Fruit fly (Drosophila melanogaster) whole organism, pupa: ENCODE results near the gene Slip1.

Experiments
- CG10348 ChIP-seq: fragments of 200-800 bp; sonication (Bioruptor generic); IDR thresholded peaks from 2 replicates; pipeline ENCODE4 v1.3.6; 2022; ENCODE audit warnings: missing biosample characterization, missing genetic modification characterization
- CG12605 ChIP-seq: fragments of 200-800 bp; sonication (Bioruptor generic); IDR thresholded peaks from 2 replicates; pipeline ENCODE4 v1.3.6; 2022; ENCODE audit warnings: missing biosample characterization, missing genetic modification characterization
- CG13204 ChIP-seq: fragments of 200-800 bp; sonication (Bioruptor generic); optimal IDR thresholded peaks from 2 replicates; lab custom pipeline; 2018; ENCODE audit warnings: missing biosample characterization, mild to moderate bottlenecking, missing genetic modification characterization, moderate library complexity
- CG14655 ChIP-seq: fragments of 200-800 bp; sonication (Bioruptor generic); optimal IDR thresholded peaks from 3 replicates; lab custom pipeline; 2017; ENCODE audit warnings: mild to moderate bottlenecking, missing biosample characterization, missing genetic modification reagents, missing genetic modification characterization
- CG15710 ChIP-seq: fragments of 200-800 bp; sonication (Bioruptor generic); optimal IDR thresholded peaks from 2 replicates; lab custom pipeline; 2018; ENCODE audit warnings: missing biosample characterization, mild to moderate bottlenecking, missing genetic modification characterization, moderate library complexity
- CG17806 ChIP-seq: fragments of 200-800 bp; sonication (Bioruptor generic); optimal IDR thresholded peaks from 2 replicates; lab custom pipeline; 2018; ENCODE audit warnings: missing biosample characterization, mild to moderate bottlenecking, missing genetic modification characterization, moderate library complexity
- CG32121 ChIP-seq: fragments of 200-800 bp; sonication (Bioruptor generic); IDR thresholded peaks from 2 replicates; pipeline ENCODE4 v1.3.6; 2022; ENCODE audit warnings: missing biosample characterization, missing genetic modification characterization
- CG34367 ChIP-seq: fragments of 200-800 bp; sonication (Bioruptor generic); optimal IDR thresholded peaks from 2 replicates; lab custom pipeline; 2018; ENCODE audit warnings: missing biosample characterization, mild to moderate bottlenecking, missing genetic modification characterization
- CG4496 ChIP-seq: fragments of 200-800 bp; sonication (Bioruptor generic); IDR thresholded peaks from 3 replicates; pipeline ENCODE4 v1.3.6; 2022; ENCODE audit warnings: missing biosample characterization, missing genetic modification characterization
- CG8159 ChIP-seq: fragments of 200-800 bp; sonication (Bioruptor generic); optimal IDR thresholded peaks from 3 replicates; lab custom pipeline; 2018; ENCODE audit warnings: missing biosample characterization, mild to moderate bottlenecking, missing genetic modification characterization, moderate library complexity
- CG8301 ChIP-seq: fragments of 200-800 bp; sonication (Bioruptor generic); optimal IDR thresholded peaks from 2 replicates; lab custom pipeline; 2018; ENCODE audit warnings: missing biosample characterization, mild to moderate bottlenecking, missing genetic modification characterization
- CG9948 ChIP-seq: fragments of 200-800 bp; sonication (Bioruptor generic); optimal IDR thresholded peaks from 2 replicates; lab custom pipeline; 2018; ENCODE audit warnings: missing biosample characterization, mild to moderate bottlenecking, missing genetic modification characterization, moderate library complexity
- D1 ChIP-seq: fragments of 200-800 bp; sonication (Bioruptor generic); optimal IDR thresholded peaks from 2 replicates; lab custom pipeline; 2018; ENCODE audit warnings: missing biosample characterization, mild to moderate bottlenecking, missing genetic modification characterization, moderate library complexity
- EcR ChIP-seq: fragments of 200-800 bp; sonication (Bioruptor generic); optimal IDR thresholded peaks from 3 replicates; lab custom pipeline; 2019; ENCODE audit warnings: missing biosample characterization, missing genetic modification characterization, mild to moderate bottlenecking, moderate library complexity, missing genetic modification reagents
- Ets98B ChIP-seq: fragments of 200-800 bp; sonication (Bioruptor generic); IDR thresholded peaks from 2 replicates; pipeline ENCODE4 v1.3.6; 2022; ENCODE audit warnings: missing biosample characterization, missing genetic modification characterization
- Pif1A ChIP-seq: fragments of 200-800 bp; sonication (Bioruptor generic); optimal IDR thresholded peaks from 3 replicates; lab custom pipeline; 2016; ENCODE audit warnings: missing biosample characterization, missing genetic modification characterization
- Pif1B ChIP-seq: fragments of 200-800 bp; sonication (Bioruptor generic); optimal IDR thresholded peaks from 3 replicates; lab custom pipeline; 2016; ENCODE audit warnings: missing biosample characterization, missing genetic modification characterization
- Snoo ChIP-seq: fragments of 200-800 bp; sonication (Bioruptor generic); optimal IDR thresholded peaks from 3 replicates; lab custom pipeline; 2017; ENCODE audit warnings: missing biosample characterization, mild to moderate bottlenecking, missing genetic modification characterization, inconsistent platforms
- fd96Ca ChIP-seq: fragments of 200-800 bp; sonication (Bioruptor generic); IDR thresholded peaks from 3 replicates; pipeline ENCODE4 v1.3.6; 2022; ENCODE audit warnings: missing biosample characterization, missing genetic modification characterization
- gl ChIP-seq: fragments of 200-800 bp; sonication (Bioruptor generic); optimal IDR thresholded peaks from 2 replicates; lab custom pipeline; 2018; ENCODE audit warnings: missing biosample characterization, mild to moderate bottlenecking, missing genetic modification characterization
- rn ChIP-seq: fragments of 200-800 bp; sonication (Bioruptor generic); IDR thresholded peaks from 2 replicates; pipeline ENCODE4 v1.3.6; 2022; ENCODE audit warnings: missing biosample characterization, missing genetic modification characterization

The Slip1 gene

DNA sequence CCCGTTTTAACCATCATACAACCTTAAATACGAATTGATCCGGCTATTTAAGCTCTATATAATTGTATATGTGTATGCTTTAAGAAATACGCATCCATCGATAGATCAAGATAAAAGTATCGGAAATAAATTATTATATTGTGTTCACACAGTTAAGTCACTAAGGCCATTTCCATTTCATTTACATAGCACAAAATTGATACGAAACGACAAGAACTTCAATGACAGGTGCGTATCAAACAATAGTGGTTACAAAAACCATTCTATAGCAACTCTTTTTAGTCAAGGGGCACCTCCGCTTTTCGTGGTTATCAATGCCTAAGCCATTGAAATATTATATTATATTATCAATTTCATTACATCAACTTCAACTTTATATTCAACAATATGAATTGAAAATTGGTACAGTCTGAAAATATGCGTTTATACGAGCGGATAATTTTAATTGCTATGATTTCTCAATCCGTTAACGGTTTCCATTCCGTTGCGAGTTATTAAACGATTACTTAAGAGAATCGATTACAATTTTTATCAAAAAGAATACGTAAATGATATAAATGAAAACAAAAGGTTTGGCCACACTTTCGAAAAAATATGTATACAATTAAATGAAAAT is at the start of gene Slip1, which contains the start of gene CG46466:
Gene Slip1 (plus strand): TSS at position 567 of the 616 bp plus-strand sequence.
Gene CG46466 (minus strand): TSS at position 70 of the 616 bp plus-strand sequence.
- peak; percentile 47 for TF ChIP-seq Snoo (tag; lab: Kevin White, UChicago)
- TF ChIP-seq Pif1B = no peak
- no peak for TF ChIP-seq fd96Ca
- TF ChIP-seq CG15710 = peak; percentile 39
- TF ChIP-seq CG8301 = no peak
- TF ChIP-seq CG32121 (GFP tag; lab: Robert Waterston, UW) = no peak
- TF ChIP-seq CG13204 (GFP tag; lab: Kevin White, UChicago) = no peak
- no peak for TF ChIP-seq Ets98B (GFP tag; lab: Robert Waterston, UW)
- TF ChIP-seq CG9948 (tag; lab: Kevin White, UChicago) = peak; percentile 10
- TF ChIP-seq CG4496 = no peak
- TF ChIP-seq CG17806 (tag; lab: Kevin White, UChicago) = peak; percentile 24
- peak; percentile 46 for TF ChIP-seq CG8159 (tag; lab: Kevin White, UChicago)
- no peak for TF ChIP-seq CG14655 (GFP tag; lab: Kevin White, UChicago)
- TF ChIP-seq gl (tag; lab: Kevin White, UChicago) = no peak
- TF ChIP-seq CG10348 = no peak
- peak; percentile 25 for TF ChIP-seq D1
- no peak for TF ChIP-seq rn (GFP tag; lab: Robert Waterston, UW)
- TF ChIP-seq CG12605 (GFP tag; lab: Robert Waterston, UW) = no peak
- TF ChIP-seq Pif1A (GFP tag; lab: Kevin White, UChicago) = no peak
- TF ChIP-seq EcR (GFP tag; lab: Kevin White, UChicago) = no peak
- TF ChIP-seq CG34367 = peak; percentile 9

DNA sequence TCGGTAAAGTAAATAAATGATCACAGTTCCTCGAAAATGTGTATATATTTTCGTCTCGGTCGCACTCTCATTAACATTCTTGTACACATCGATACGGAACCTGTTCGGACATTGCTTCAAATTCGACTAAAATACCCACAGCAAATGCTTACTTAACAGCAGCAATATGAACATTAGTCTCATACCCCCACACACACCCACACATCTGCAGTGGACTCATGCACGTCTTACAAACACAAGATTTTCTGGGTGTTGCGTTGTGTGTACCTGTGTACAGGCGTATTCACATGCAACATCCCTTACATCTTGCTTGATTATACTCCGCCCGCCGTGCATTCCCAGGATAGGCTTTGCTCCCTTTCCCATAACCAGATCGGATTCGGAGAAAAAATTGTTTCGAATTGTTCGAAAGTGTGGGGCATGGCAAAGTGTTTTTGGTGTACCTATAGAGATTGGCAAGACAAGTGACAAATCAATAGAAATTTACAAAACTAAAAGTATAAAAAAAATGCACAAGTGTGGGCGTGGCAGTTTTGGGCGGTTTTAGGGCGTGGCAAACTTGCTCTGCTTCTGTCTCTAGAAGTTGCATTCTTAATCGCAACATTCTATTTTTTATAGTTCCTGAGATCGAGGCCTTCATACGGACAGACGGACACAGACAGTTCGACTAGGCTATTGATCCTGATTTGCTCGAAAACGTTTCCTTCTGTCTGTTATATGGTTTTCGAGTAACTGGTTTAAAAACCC is 37.4 kb upstream of the Slip1 start, which contains the start of gene mav:
Gene mav (minus strand): TSS at position 134 of the 747 bp plus-strand sequence.
- TF ChIP-seq Snoo (tag; lab: Kevin White, UChicago) = no peak
- TF ChIP-seq CG8301 = no peak
- peak; percentile 37 for TF ChIP-seq D1

DNA sequence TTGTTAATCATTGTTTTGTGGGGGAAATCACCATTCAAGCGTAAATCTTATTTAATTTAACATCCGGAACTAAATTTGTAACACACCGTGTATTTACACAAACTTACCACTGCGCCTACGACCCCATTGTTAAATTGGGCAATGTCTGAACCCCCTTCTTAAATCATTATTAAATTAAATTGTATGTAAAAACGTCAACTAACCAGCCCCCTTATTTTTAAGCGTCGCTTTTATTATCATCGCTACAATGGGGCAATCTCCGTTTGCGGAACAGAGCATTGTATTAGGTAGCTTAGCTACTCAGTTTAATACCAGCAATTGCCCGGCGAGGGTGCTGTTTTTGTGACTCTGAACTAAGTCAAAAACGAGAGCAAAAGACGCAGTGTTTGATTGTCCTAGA is 34.0 kb upstream of the Slip1 start, which contains the start of gene Gat:
Gene Gat (plus strand): TSS at position 301 of the 400 bp plus-strand sequence.
- no peak for TF ChIP-seq CG8301
- TF ChIP-seq fd96Ca = no peak
- no peak for TF ChIP-seq CG10348
- TF ChIP-seq CG4496 = no peak
- TF ChIP-seq Pif1A (GFP tag; lab: Kevin White, UChicago) = no peak
- no peak for TF ChIP-seq CG12605 (GFP tag; lab: Robert Waterston, UW)
- no peak for TF ChIP-seq CG9948 (tag; lab: Kevin White, UChicago)
- no peak for TF ChIP-seq CG8159 (tag; lab: Kevin White, UChicago)
- no peak for TF ChIP-seq CG32121 (GFP tag; lab: Robert Waterston, UW)

DNA sequence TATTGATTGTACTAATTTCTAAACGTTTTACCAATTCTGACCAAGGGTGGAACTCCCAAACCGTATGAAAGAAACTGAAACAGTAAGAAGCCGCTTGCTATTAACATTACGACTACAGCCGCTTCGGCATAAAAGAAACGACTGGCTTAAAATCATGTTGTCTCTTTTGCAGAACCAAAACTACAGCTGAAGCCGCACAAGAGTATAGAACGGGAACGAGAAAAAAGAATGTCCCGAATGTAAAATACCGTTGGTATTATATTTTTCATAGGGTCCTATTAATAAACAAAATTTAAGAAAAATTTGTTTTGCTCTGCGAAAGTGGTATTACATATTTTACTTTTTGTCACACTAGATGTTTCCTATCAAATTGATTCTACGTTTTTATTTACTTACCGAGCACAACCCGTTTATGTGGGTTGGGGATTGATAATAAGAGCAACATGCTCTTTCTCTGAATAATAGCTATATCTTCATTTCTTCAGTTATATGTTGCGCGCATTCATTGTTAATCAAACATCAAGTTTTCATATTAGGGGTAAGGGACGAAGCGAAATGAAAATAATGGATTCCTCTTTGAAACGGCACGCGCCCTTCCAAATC is 16.9 kb upstream of the Slip1 start, which contains the start of gene Ekar:
Gene Ekar (minus strand): TSS at position 143 of the 603 bp plus-strand sequence.
- TF ChIP-seq D1 (peak; percentile 26), EcR (GFP tag; lab: Kevin White, UChicago) (no peak)
- TF ChIP-seq, all 21 proteins: peak for 1

DNA sequence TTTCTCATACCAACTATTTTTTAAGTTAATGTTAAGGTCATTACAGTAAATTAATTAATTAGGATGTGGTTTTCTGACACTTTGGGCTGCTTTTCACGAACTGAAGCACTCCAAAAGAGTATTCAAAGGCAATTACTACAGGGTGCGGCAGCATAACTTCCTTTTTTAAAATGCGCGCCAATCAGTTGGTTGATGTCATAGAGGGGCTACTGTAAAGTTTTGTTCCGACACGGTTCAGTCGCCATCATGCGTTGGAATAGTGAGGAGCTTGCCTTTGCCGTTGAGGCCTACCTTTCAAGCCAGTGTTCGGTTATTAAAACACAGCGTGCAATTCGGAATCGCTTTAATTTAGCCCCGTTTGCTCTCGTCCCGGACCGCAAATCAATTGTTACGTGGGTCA is 16.0 kb upstream of the Slip1 start:
- TF ChIP-seq CG8159 (tag; lab: Kevin White, UChicago) (no peak), CG8301 (no peak), CG17806 (tag; lab: Kevin White, UChicago) (no peak), rn (GFP tag; lab: Robert Waterston, UW) (no peak), fd96Ca (no peak), CG12605 (GFP tag; lab: Robert Waterston, UW) (no peak)

DNA sequence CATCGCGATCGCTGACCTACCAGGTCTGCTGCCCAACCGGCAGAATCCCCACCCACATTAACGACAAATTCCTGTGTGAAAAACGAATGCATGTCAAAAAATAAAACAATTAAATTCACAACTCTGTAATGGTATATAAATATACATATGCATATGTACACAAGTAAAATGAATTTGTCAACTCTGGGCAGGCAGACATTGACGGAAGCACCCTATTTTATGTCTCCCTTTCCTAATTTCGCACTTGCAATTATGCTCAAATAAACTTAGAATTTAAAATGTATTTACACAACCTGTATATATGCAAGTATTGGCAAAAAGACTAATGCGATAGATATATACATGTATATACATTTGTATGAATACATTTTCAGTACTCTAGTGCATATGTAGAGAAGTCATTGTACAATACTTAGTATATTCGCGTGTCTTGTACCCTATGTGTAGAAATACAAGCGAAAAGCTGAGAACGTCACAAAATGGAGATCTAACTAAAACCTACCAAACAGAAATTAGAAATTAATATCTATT is 4.3 kb upstream of the Slip1 start:
- TF ChIP-seq CG8159 (tag; lab: Kevin White, UChicago) = no peak
- no peak for TF ChIP-seq fd96Ca
- TF ChIP-seq CG12605 (GFP tag; lab: Robert Waterston, UW) = no peak
- TF ChIP-seq CG32121 (GFP tag; lab: Robert Waterston, UW) = no peak
- no peak for TF ChIP-seq CG10348
- no peak for TF ChIP-seq EcR (GFP tag; lab: Kevin White, UChicago)
- no peak for TF ChIP-seq Snoo (tag; lab: Kevin White, UChicago)
- no peak for TF ChIP-seq D1
- TF ChIP-seq Ets98B (GFP tag; lab: Robert Waterston, UW) = no peak
- no peak for TF ChIP-seq CG9948 (tag; lab: Kevin White, UChicago)
- TF ChIP-seq CG4496 = no peak
- TF ChIP-seq rn (GFP tag; lab: Robert Waterston, UW) = no peak
- no peak for TF ChIP-seq CG34367
- no peak for TF ChIP-seq CG8301
